Fruit fly (Drosophila melanogaster) whole organism, embryonic: ENCODE data around the gene mora.

Experiments
- Atf-2 ChIP-seq: fragments of 200-800 bp; sonication (Bioruptor generic); optimal IDR thresholded peaks from 2 replicates; lab custom pipeline; 2016; ENCODE audit warnings: missing biosample characterization, missing genetic modification characterization
- Atf3 ChIP-seq: fragments of 200-800 bp; sonication (Bioruptor generic); optimal IDR thresholded peaks from 3 replicates; lab custom pipeline; 2016; ENCODE audit warnings: missing biosample characterization, missing genetic modification characterization
- B-H2 ChIP-seq: fragments of 200-800 bp; sonication (Bioruptor generic); optimal IDR thresholded peaks from 2 replicates; lab custom pipeline; 2018; ENCODE audit warnings: missing biosample characterization, mild to moderate bottlenecking, missing genetic modification characterization
- CG10431 ChIP-seq: fragments of 200-800 bp; sonication (Bioruptor generic); optimal IDR thresholded peaks from 3 replicates; lab custom pipeline; 2018; ENCODE audit warnings: missing biosample characterization, mild to moderate bottlenecking, missing genetic modification characterization
- CG10565 ChIP-seq: fragments of 200-800 bp; sonication (Bioruptor generic); optimal IDR thresholded peaks from 3 replicates; lab custom pipeline; 2016; ENCODE audit warnings: missing biosample characterization, mild to moderate bottlenecking, missing genetic modification characterization
- CG11085 ChIP-seq: fragments of 200-800 bp; sonication (Bioruptor generic); IDR thresholded peaks from 2 replicates; pipeline ENCODE4 v1.3.6; 2022; ENCODE audit warnings: missing biosample characterization, missing genetic modification characterization
- CG12155 ChIP-seq: fragments of 200-800 bp; sonication (Bioruptor generic); optimal IDR thresholded peaks from 3 replicates; lab custom pipeline; 2016; ENCODE audit warnings: missing biosample characterization, missing genetic modification characterization
- CG12769 ChIP-seq: fragments of 200-800 bp; sonication (Bioruptor generic); optimal IDR thresholded peaks from 2 replicates; lab custom pipeline; 2019; ENCODE audit warnings: missing biosample characterization, mild to moderate bottlenecking, missing genetic modification characterization, moderate library complexity
- CG13894 ChIP-seq: fragments of 200-800 bp; sonication (Bioruptor generic); optimal IDR thresholded peaks from 3 replicates; lab custom pipeline; 2018; ENCODE audit warnings: missing biosample characterization, mild to moderate bottlenecking, missing genetic modification characterization, moderate library complexity
- CG15011 ChIP-seq: fragments of 200-800 bp; sonication (Bioruptor generic); optimal IDR thresholded peaks from 3 replicates; lab custom pipeline; 2018; ENCODE audit warnings: missing biosample characterization, mild to moderate bottlenecking, missing genetic modification characterization
- CG15479 ChIP-seq: fragments of 200-800 bp; sonication (Bioruptor generic); optimal IDR thresholded peaks from 3 replicates; lab custom pipeline; 2019; ENCODE audit warnings: missing biosample characterization, mild to moderate bottlenecking, missing genetic modification characterization, moderate library complexity
- CG15514 ChIP-seq: fragments of 200-800 bp; sonication (Bioruptor generic); optimal IDR thresholded peaks from 3 replicates; lab custom pipeline; 2017; ENCODE audit warnings: missing biosample characterization, missing genetic modification characterization, mild to moderate bottlenecking, moderate library complexity, missing genetic modification reagents
- CG16779 ChIP-seq: fragments of 200-800 bp; sonication (Bioruptor generic); IDR thresholded peaks from 2 replicates; pipeline ENCODE4 v1.3.6; 2022; ENCODE audit warnings: missing biosample characterization, missing genetic modification characterization
- CG18599 ChIP-seq: fragments of 200-800 bp; sonication (Bioruptor generic); optimal IDR thresholded peaks from 3 replicates; lab custom pipeline; 2017; ENCODE audit warnings: missing biosample characterization, missing genetic modification characterization, mild to moderate bottlenecking, moderate library complexity, missing genetic modification reagents
- CG30020 ChIP-seq: fragments of 200-800 bp; optimal IDR thresholded peaks from 2 replicates; lab custom pipeline; 2019; ENCODE audit warnings: missing biosample characterization, mild to moderate bottlenecking, missing genetic modification characterization, moderate library complexity
- CG30431 ChIP-seq: fragments of 200-800 bp; sonication (Bioruptor generic); optimal IDR thresholded peaks from 2 replicates; lab custom pipeline; 2017; ENCODE audit warnings: missing biosample characterization, missing genetic modification characterization
- CG5180 ChIP-seq: fragments of 200-800 bp; sonication (Bioruptor generic); optimal IDR thresholded peaks from 3 replicates; lab custom pipeline; 2017; ENCODE audit warnings: missing biosample characterization, missing genetic modification characterization, mild to moderate bottlenecking, moderate library complexity, missing genetic modification reagents
- CG6175 ChIP-seq: fragments of 200-800 bp; sonication (Bioruptor generic); IDR thresholded peaks from 3 replicates; pipeline ENCODE4 v1.3.6; 2022; ENCODE audit warnings: missing biosample characterization, missing genetic modification characterization
- CG6254 ChIP-seq: fragments of 200-800 bp; sonication (Bioruptor generic); optimal IDR thresholded peaks from 3 replicates; lab custom pipeline; 2017; ENCODE audit warnings: mild to moderate bottlenecking, missing biosample characterization, missing genetic modification reagents, missing genetic modification characterization
- CG6683 ChIP-seq: fragments of 200-800 bp; sonication (Bioruptor generic); optimal IDR thresholded peaks from 2 replicates; lab custom pipeline; 2017; ENCODE audit warnings: missing biosample characterization, mild to moderate bottlenecking, missing genetic modification characterization, missing genetic modification reagents
- CG8765 ChIP-seq: fragments of 200-800 bp; sonication (Bioruptor generic); IDR thresholded peaks from 2 replicates; pipeline ENCODE4 v1.3.6; 2022; ENCODE audit warnings: missing biosample characterization, missing genetic modification characterization
- CTCF ChIP-seq: fragments of 200-800 bp; sonication (Bioruptor generic); optimal IDR thresholded peaks from 2 replicates; lab custom pipeline; 2017; ENCODE audit warnings: missing biosample characterization, mild to moderate bottlenecking, missing genetic modification characterization, moderate library complexity
- D ChIP-seq, 2 experiments: fragments of 200-800 bp in 1 of 2; fragments of >200 bp in 1 of 2; sonication (Bioruptor generic) in 1 of 2; optimal IDR thresholded peaks; 2 replicates in 1 of 2; 3 replicates in 1 of 2; lab custom pipeline; 2017; ENCODE audit warnings: mild to moderate bottlenecking in 1 of 2, missing biosample characterization in 1 of 2, missing genetic modification characterization in 1 of 2, missing genetic modification reagents in 1 of 2
- D19A ChIP-seq: fragments of 200-800 bp; optimal IDR thresholded peaks from 3 replicates; lab custom pipeline; 2019; ENCODE audit warnings: missing biosample characterization, mild to moderate bottlenecking, missing genetic modification characterization, moderate library complexity
- E2f2 ChIP-seq: fragments of 200-800 bp; sonication (Bioruptor generic); IDR thresholded peaks from 2 replicates; pipeline ENCODE4 v1.3.6; 2022; ENCODE audit warnings: missing biosample characterization, missing genetic modification characterization
- Jarid2 ChIP-seq: fragments of 200-800 bp; sonication (Bioruptor generic); optimal IDR thresholded peaks from 3 replicates; lab custom pipeline; 2017; ENCODE audit warnings: mild to moderate bottlenecking, missing biosample characterization, missing genetic modification reagents, missing genetic modification characterization
- Nf-YA ChIP-seq: fragments of 200-800 bp; sonication (Bioruptor generic); IDR thresholded peaks from 2 replicates; pipeline ENCODE4 v1.3.6; 2022; ENCODE audit warnings: missing biosample characterization, missing genetic modification characterization
- Nf-YB ChIP-seq: fragments of 200-800 bp; sonication (Bioruptor generic); optimal IDR thresholded peaks from 3 replicates; lab custom pipeline; 2019; ENCODE audit warnings: missing biosample characterization, mild to moderate bottlenecking, missing genetic modification characterization, moderate library complexity
- Ptx1 ChIP-seq: fragments of 200-800 bp; sonication (Bioruptor generic); IDR thresholded peaks from 2 replicates; pipeline ENCODE4 v1.3.6; 2022; ENCODE audit warnings: missing biosample characterization, missing genetic modification characterization
- Sry-δ ChIP-seq: fragments of 200-800 bp; sonication (Bioruptor generic); optimal IDR thresholded peaks from 2 replicates; lab custom pipeline; 2016; ENCODE audit warnings: missing biosample characterization, missing genetic modification characterization
- ap ChIP-seq: fragments of 200-800 bp; sonication (Bioruptor generic); IDR thresholded peaks from 2 replicates; pipeline ENCODE4 v1.3.6; 2022; ENCODE audit warnings: missing biosample characterization, missing genetic modification characterization
- bowl ChIP-seq: fragments of 200-800 bp; sonication (Bioruptor generic); IDR thresholded peaks from 2 replicates; pipeline ENCODE4 v1.3.6; 2022; ENCODE audit warnings: missing biosample characterization, missing genetic modification characterization
- br ChIP-seq: fragments of >200 bp; optimal IDR thresholded peaks from 2 replicates; lab custom pipeline; 2017
- chn ChIP-seq: fragments of 200-800 bp; sonication (Bioruptor generic); optimal IDR thresholded peaks from 2 replicates; lab custom pipeline; 2016; ENCODE audit warnings: missing biosample characterization, missing genetic modification characterization
- crp ChIP-seq, 2 experiments: fragments of 200-800 bp; sonication (Bioruptor generic); optimal IDR thresholded peaks; 2 replicates in 1 of 2; 3 replicates in 1 of 2; lab custom pipeline; 2017; ENCODE audit warnings: missing biosample characterization in 2 of 2, missing genetic modification characterization in 2 of 2, mild to moderate bottlenecking in 1 of 2, moderate library complexity in 1 of 2
- dimm ChIP-seq: fragments of 200-800 bp; sonication (Bioruptor generic); IDR thresholded peaks from 2 replicates; pipeline ENCODE4 v1.3.6; 2022; ENCODE audit warnings: missing biosample characterization, missing genetic modification characterization
- dmrt11E ChIP-seq: fragments of 200-800 bp; sonication (Bioruptor generic); optimal IDR thresholded peaks from 3 replicates; lab custom pipeline; 2018; ENCODE audit warnings: missing biosample characterization, mild to moderate bottlenecking, missing genetic modification characterization, moderate library complexity
- ems ChIP-seq: fragments of 200-800 bp; sonication (Bioruptor generic); optimal IDR thresholded peaks from 3 replicates; lab custom pipeline; 2016; ENCODE audit warnings: missing biosample characterization, missing genetic modification characterization
- ken ChIP-seq: fragments of 200-800 bp; sonication (Bioruptor generic); IDR thresholded peaks from 3 replicates; pipeline ENCODE4 v1.3.6; 2022; ENCODE audit warnings: missing biosample characterization, missing genetic modification characterization
- nerfin-2 ChIP-seq: fragments of 200-800 bp; sonication (Bioruptor generic); IDR thresholded peaks from 2 replicates; pipeline ENCODE4 v1.3.6; 2022; ENCODE audit warnings: missing biosample characterization, missing genetic modification characterization; ENCODE audit not compliant: partially characterized antibody
- pan ChIP-seq, 4 experiments: fragments of >200 bp in 3 of 4; fragments of 200-800 bp in 1 of 4; sonication (Bioruptor generic) in 1 of 4; optimal IDR thresholded peaks in 3 of 4; IDR thresholded peaks in 1 of 4; 2 replicates each; pipeline versions ENCODE4 v1.3.6 to Lab custom; 2017 to 2022; ENCODE audit warnings: missing biosample characterization in 2 of 4, missing genetic modification characterization in 2 of 4, mixed read lengths in 1 of 4
- rib ChIP-seq: fragments of 200-800 bp; sonication (Bioruptor generic); IDR thresholded peaks from 2 replicates; pipeline ENCODE4 v1.3.6; 2022; ENCODE audit warnings: missing biosample characterization, missing genetic modification characterization
- ro ChIP-seq: fragments of 200-800 bp; sonication (Bioruptor generic); IDR thresholded peaks from 2 replicates; pipeline ENCODE4 v1.3.6; 2022; ENCODE audit warnings: missing biosample characterization, missing genetic modification characterization
- tap ChIP-seq: fragments of 200-800 bp; optimal IDR thresholded peaks from 3 replicates; lab custom pipeline; 2019; ENCODE audit warnings: missing biosample characterization, mild to moderate bottlenecking, missing genetic modification characterization, moderate library complexity
- tgo ChIP-seq: fragments of 200-800 bp; sonication (Bioruptor generic); IDR thresholded peaks from 3 replicates; pipeline ENCODE4 v1.3.6; 2022; ENCODE audit warnings: missing biosample characterization, missing genetic modification characterization
- unc-4 ChIP-seq: fragments of 200-800 bp; sonication (Bioruptor generic); IDR thresholded peaks from 2 replicates; pipeline ENCODE4 v1.3.6; 2022; ENCODE audit warnings: missing biosample characterization, missing genetic modification characterization; ENCODE audit not compliant: partially characterized antibody
- z ChIP-seq: fragments of 200-800 bp; sonication (Bioruptor generic); IDR thresholded peaks from 3 replicates; pipeline ENCODE4 v1.3.6; 2022; ENCODE audit warnings: missing biosample characterization, missing genetic modification characterization
- zfh1 ChIP-seq: fragments of 200-800 bp; sonication (Bioruptor generic); IDR thresholded peaks from 3 replicates; pipeline ENCODE4 v1.3.6; 2022; ENCODE audit warnings: missing biosample characterization, missing genetic modification characterization

mora gene

DNA sequence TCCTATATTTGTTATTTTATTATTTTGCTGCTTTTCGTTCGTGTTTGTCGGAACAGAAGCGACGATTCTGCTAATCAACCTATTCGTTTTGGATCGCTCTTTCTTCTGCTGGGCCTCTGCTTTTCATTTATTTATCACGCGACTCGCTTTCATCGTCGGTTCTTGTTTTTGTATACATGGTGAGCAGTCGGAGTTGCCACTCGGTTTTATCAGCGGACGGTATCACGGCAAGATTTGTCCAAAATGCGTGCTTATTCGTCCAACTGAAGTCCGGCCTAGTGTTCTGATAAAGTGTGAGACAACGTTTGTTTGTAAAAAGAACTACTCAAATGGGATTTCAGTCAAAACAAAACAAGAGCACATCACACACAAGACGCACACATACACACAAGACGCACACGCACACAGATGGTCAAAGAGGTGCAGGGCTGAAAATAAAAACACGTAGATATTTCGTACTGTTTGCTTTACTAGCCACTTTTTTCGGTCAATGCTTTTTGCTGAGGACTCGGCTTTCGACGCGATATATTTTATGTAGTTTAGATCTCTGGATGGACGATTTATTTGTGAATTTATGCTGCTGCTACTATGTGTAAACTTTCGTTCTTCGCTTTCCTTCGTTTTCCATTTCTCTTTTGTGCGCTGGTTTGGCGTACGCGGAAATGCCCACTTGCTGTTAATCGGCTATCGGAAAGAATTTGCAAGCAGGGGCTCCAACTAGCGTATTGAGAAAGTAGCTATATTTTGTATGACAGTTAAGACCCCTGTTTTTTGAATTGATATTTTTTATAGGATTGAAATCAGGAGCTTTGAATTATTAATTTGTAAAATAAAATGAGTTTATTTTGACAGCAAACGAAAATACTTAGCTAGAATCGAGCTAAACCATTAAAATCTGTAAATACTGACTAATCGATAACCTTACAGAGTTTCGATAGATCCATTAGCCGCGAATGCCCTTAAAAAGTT, 35.5 kb downstream of the mora start, which contains the start of gene twin (continued):
- peak; percentile 73 for TF ChIP-seq Sry-δ (GFP tag; lab: Kevin White, UChicago)
- peak; percentile 67 for TF ChIP-seq CG15514 (GFP tag; lab: Kevin White, UChicago)
- peak; percentile 74 for TF ChIP-seq unc-4 (GFP tag; lab: Robert Waterston, UW)
- TF ChIP-seq Nf-YA (GFP tag; lab: Robert Waterston, UW) = no peak
- TF ChIP-seq bowl (GFP tag; lab: Robert Waterston, UW) = no peak
- peak; percentile 37 for TF ChIP-seq Nf-YB (GFP tag; lab: Kevin White, UChicago)
- peak; percentile 56 for TF ChIP-seq rib (GFP tag; lab: Robert Waterston, UW)
- no peak for TF ChIP-seq CG16779 (GFP tag; lab: Robert Waterston, UW)
- peak; percentile 20 for TF ChIP-seq CTCF (GFP tag; lab: Kevin White, UChicago)
- no peak for TF ChIP-seq nerfin-2
- no peak for TF ChIP-seq CG15479 (GFP tag; lab: Kevin White, UChicago)
- no peak for TF ChIP-seq pan (optimal IDR thresholded peaks at IDR 0.05; lab: Kevin White, UChicago)
- TF ChIP-seq pan (GFP tag; optimal IDR thresholded peaks at IDR 0.05 in 1 of 2, IDR thresholded peaks at IDR 0.05 in 1 of 2) = no peak
- TF ChIP-seq CG5180 (GFP tag; lab: Kevin White, UChicago) = no peak
- TF ChIP-seq chn (GFP tag; lab: Kevin White, UChicago) = peak; percentile 74
- TF ChIP-seq CG13894 (tag; lab: Kevin White, UChicago) = peak; percentile 69
- TF ChIP-seq Ptx1 (GFP tag; lab: Robert Waterston, UW) = peak; percentile 52
- no peak for TF ChIP-seq D (optimal IDR thresholded peaks at IDR 0.05; lab: Kevin White, UChicago)
- TF ChIP-seq D (GFP tag; optimal IDR thresholded peaks at IDR 0.05; lab: Kevin White, UChicago) = no peak
- no peak for TF ChIP-seq z (GFP tag; lab: Robert Waterston, UW)
- TF ChIP-seq crp (GFP tag; optimal IDR thresholded peaks at IDR 0.05; lab: Kevin White, UChicago) = no peak
- no peak for TF ChIP-seq CG6683
- TF ChIP-seq Atf-2 (GFP tag; lab: Kevin White, UChicago) = peak; percentile 47
- TF ChIP-seq dmrt11E = peak; percentile 26
- no peak for TF ChIP-seq tap (tag; lab: Kevin White, UChicago)
- peak; percentile 15; the same call in 1 of the 3 replicates for TF ChIP-seq tgo (GFP tag; lab: Robert Waterston, UW)
- no peak for TF ChIP-seq ro
- TF ChIP-seq dimm = no peak
- peak; percentile 100 for TF ChIP-seq CG10431 (GFP tag; lab: Kevin White, UChicago)
- no peak for TF ChIP-seq Jarid2 (GFP tag; lab: Kevin White, UChicago)
- TF ChIP-seq ken (GFP tag; lab: Robert Waterston, UW) = peak; percentile 64; the same call in 1 of the 3 replicates

DNA sequence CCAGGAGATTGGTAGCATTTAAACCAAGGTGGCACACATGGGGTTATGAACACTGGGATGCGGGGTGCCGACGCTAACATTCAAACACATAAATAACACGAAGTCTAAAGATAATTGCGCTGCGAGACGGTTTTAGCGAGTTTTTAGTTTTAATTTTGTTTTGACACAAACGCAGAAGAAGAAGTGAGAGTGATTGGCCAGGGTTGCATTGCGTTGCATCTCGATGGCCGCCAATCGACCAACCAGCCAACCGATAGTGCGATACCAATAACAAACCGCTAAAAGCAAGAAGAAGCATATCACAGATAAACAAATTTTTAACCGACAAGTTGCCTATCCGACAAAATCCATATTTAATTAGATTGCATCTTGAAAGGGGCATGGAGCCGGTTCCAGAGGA, 40.6 kb downstream of the mora start, which contains the start of the genes Spps and CG13609:
Gene Spps, minus strand, starts transcription at position 191 of the 400 bp plus-strand sequence.
Gene CG13609, plus strand, starts transcription at position 280 of the 400 bp plus-strand sequence.
- TF ChIP-seq CG18599 (GFP tag; lab: Kevin White, UChicago) (no peak), CG30431 (GFP tag; lab: Kevin White, UChicago) (no peak), CG6683 (no peak), CG12155 (GFP tag; lab: Kevin White, UChicago) (no peak), CG15011 (GFP tag; lab: Kevin White, UChicago) (no peak), br (lab: Kevin White, UChicago) (no peak), Atf3 (GFP tag; lab: Kevin White, UChicago) (no peak), E2f2 (GFP tag; lab: Robert Waterston, UW) (peak; percentile 72), CG12769 (tag; lab: Kevin White, UChicago) (no peak), ems (GFP tag; lab: Kevin White, UChicago) (peak; percentile 1), D19A (tag; lab: Kevin White, UChicago) (no peak), zfh1 (GFP tag; lab: Robert Waterston, UW) (peak; percentile 50; the same call in 1 of the 3 replicates), CG8765 (GFP tag; lab: Robert Waterston, UW) (no peak), CG6175 (GFP tag; lab: Robert Waterston, UW) (no peak), B-H2 (peak; percentile 59), CG6254 (no peak), CG11085 (GFP tag; lab: Robert Waterston, UW) (no peak), CG30020 (tag; lab: Kevin White, UChicago) (peak; percentile 48), ap (no peak), CG5180 (GFP tag; lab: Kevin White, UChicago) (no peak), CG10565 (no peak)
